Fruit fly (Drosophila melanogaster): Measurements from ENCODE around the gene CG7914.

dm6 chrX:19229855-19230433 lies 36.7 kb upstream of the CG7914 start:
- TF ChIP-seq CG8478 (optimal IDR thresholded peaks at IDR 0.05) (no peak), pan (optimal IDR thresholded peaks at IDR 0.05) (no peak), psq (optimal IDR thresholded peaks at IDR 0.05) (no peak), Dll (optimal IDR thresholded peaks at IDR 0.05) (no peak), EcR (GFP tag; optimal IDR thresholded peaks at IDR 0.05) (no peak)

All from whole organism.